Worm (Caenorhabditis elegans) whole organism, L2 larva: ENCODE data around the gene F09E10.7.

Experiments
- C34F6.9 ChIP-seq: fragments of 150-350 bp; optimal IDR thresholded peaks from 2 replicates; lab custom pipeline; 2014; ENCODE audit warnings: missing biosample characterization, missing genetic modification characterization
- R02D3.7 ChIP-seq: fragments of 150-350 bp; optimal IDR thresholded peaks from 2 replicates; lab custom pipeline; 2014; ENCODE audit warnings: missing biosample characterization, missing genetic modification characterization
- Y55F3AM.14 ChIP-seq: fragments of 200-800 bp; sonication (Bioruptor generic); optimal IDR thresholded peaks from 2 replicates; lab custom pipeline; 2018; ENCODE audit warnings: mild to moderate bottlenecking, missing genetic modification characterization, missing compliant biosample characterization
- alr-1 ChIP-seq: fragments of 150-350 bp; optimal IDR thresholded peaks from 2 replicates; lab custom pipeline; 2014; ENCODE audit warnings: missing biosample characterization, missing genetic modification characterization
- aly-2 ChIP-seq: fragments of 150-350 bp; optimal IDR thresholded peaks from 2 replicates; lab custom pipeline; 2014; ENCODE audit warnings: missing biosample characterization, missing genetic modification characterization
- ama-1 ChIP-seq: fragments of 150-350 bp; optimal IDR thresholded peaks from 2 replicates; lab custom pipeline; 2018; ENCODE audit warnings: inconsistent platforms
- blmp-1 ChIP-seq: sonication (generic microtip); optimal IDR thresholded peaks from 2 replicates; lab custom pipeline; 2017; ENCODE audit warnings: missing genetic modification characterization, mild to moderate bottlenecking, missing compliant biosample characterization, antibody characterized with exemption, moderate library complexity; ENCODE audit not compliant: insufficient read depth
- crh-2 ChIP-seq: sonication (generic microtip); optimal IDR thresholded peaks from 2 replicates; lab custom pipeline; 2017; ENCODE audit warnings: missing biosample characterization, missing genetic modification characterization
- dmd-4 ChIP-seq: sonication (generic microtip); optimal IDR thresholded peaks from 2 replicates; lab custom pipeline; 2017; ENCODE audit warnings: missing biosample characterization, missing genetic modification characterization
- elt-1 ChIP-seq: fragments of 150-350 bp; optimal IDR thresholded peaks from 2 replicates; lab custom pipeline; 2014; ENCODE audit warnings: missing biosample characterization, missing genetic modification characterization
- fos-1 ChIP-seq: fragments of 150-350 bp; optimal IDR thresholded peaks from 2 replicates; lab custom pipeline; 2014; ENCODE audit warnings: missing biosample characterization, missing genetic modification characterization
- gmeb-1 ChIP-seq: fragments of 150-350 bp; optimal IDR thresholded peaks from 2 replicates; lab custom pipeline; 2014; ENCODE audit warnings: missing biosample characterization, missing genetic modification characterization
- lin-11 ChIP-seq: fragments of 150-350 bp; sonication (generic microtip); optimal IDR thresholded peaks from 2 replicates; lab custom pipeline; 2014; ENCODE audit warnings: missing biosample characterization, missing genetic modification characterization, inconsistent platforms, mixed read lengths
- lin-13 ChIP-seq: fragments of 150-350 bp; optimal IDR thresholded peaks from 2 replicates; lab custom pipeline; 2014; ENCODE audit warnings: missing biosample characterization, missing genetic modification reagents, missing genetic modification characterization
- lin-39 ChIP-seq: fragments of 150-350 bp; optimal IDR thresholded peaks from 2 replicates; lab custom pipeline; 2014; ENCODE audit warnings: missing biosample characterization, missing genetic modification reagents, missing genetic modification characterization
- lsy-2 ChIP-seq, 2 experiments: fragments of 150-350 bp in 1 of 2; sonication (generic microtip) in 1 of 2; optimal IDR thresholded peaks; 2 replicates each; lab custom pipeline; 2014 to 2017; ENCODE audit warnings: missing biosample characterization in 2 of 2, missing genetic modification characterization in 2 of 2
- mab-5 ChIP-seq: fragments of 150-350 bp; optimal IDR thresholded peaks from 2 replicates; lab custom pipeline; 2014; ENCODE audit warnings: missing biosample characterization, missing genetic modification characterization
- nhr-12 ChIP-seq: fragments of 150-350 bp; optimal IDR thresholded peaks from 2 replicates; lab custom pipeline; 2014; ENCODE audit warnings: missing biosample characterization, missing genetic modification characterization
- nhr-129 ChIP-seq: fragments of 150-350 bp; optimal IDR thresholded peaks from 2 replicates; lab custom pipeline; 2014; ENCODE audit warnings: missing biosample characterization, missing genetic modification characterization
- nhr-21 ChIP-seq: fragments of 150-350 bp; optimal IDR thresholded peaks from 2 replicates; lab custom pipeline; 2014; ENCODE audit warnings: missing biosample characterization, missing genetic modification characterization
- nhr-23 ChIP-seq: fragments of 150-350 bp; optimal IDR thresholded peaks from 2 replicates; lab custom pipeline; 2014; ENCODE audit warnings: missing biosample characterization, missing genetic modification reagents, missing genetic modification characterization
- nhr-6 ChIP-seq: fragments of 150-350 bp; optimal IDR thresholded peaks from 2 replicates; lab custom pipeline; 2014; ENCODE audit warnings: missing biosample characterization, missing genetic modification characterization
- sem-4 ChIP-seq: fragments of 150-350 bp; optimal IDR thresholded peaks from 2 replicates; lab custom pipeline; 2014; ENCODE audit warnings: missing biosample characterization, missing genetic modification reagents, missing genetic modification characterization
- skn-1 ChIP-seq: sonication (generic microtip); optimal IDR thresholded peaks from 2 replicates; lab custom pipeline; 2017; ENCODE audit warnings: missing biosample characterization, missing genetic modification characterization
- sma-3 ChIP-seq: sonication (generic microtip); optimal IDR thresholded peaks from 2 replicates; lab custom pipeline; 2016; ENCODE audit warnings: missing genetic modification reagents, missing genetic modification characterization, missing compliant biosample characterization
- sma-9 ChIP-seq, 2 experiments: fragments of 150-350 bp in 1 of 2; sonication (generic microtip) in 1 of 2; optimal IDR thresholded peaks; 2 replicates each; lab custom pipeline; 2014 to 2016; ENCODE audit warnings: missing genetic modification characterization in 2 of 2, mild to moderate bottlenecking in 1 of 2, missing biosample characterization in 1 of 2, missing compliant biosample characterization in 1 of 2, missing genetic modification reagents in 1 of 2, moderate library complexity in 1 of 2
- snpc-4 ChIP-seq: fragments of 150-350 bp; optimal IDR thresholded peaks from 2 replicates; lab custom pipeline; 2014; ENCODE audit warnings: missing biosample characterization, missing genetic modification characterization
- zag-1 ChIP-seq: fragments of 150-350 bp; optimal IDR thresholded peaks from 2 replicates; lab custom pipeline; 2014; ENCODE audit warnings: missing biosample characterization, missing genetic modification characterization
- ztf-11 ChIP-seq: sonication (generic microtip); optimal IDR thresholded peaks from 2 replicates; lab custom pipeline; 2017; ENCODE audit warnings: missing biosample characterization, missing genetic modification characterization
- ztf-4 ChIP-seq: fragments of 150-350 bp; optimal IDR thresholded peaks from 2 replicates; lab custom pipeline; 2014; ENCODE audit warnings: missing biosample characterization, missing genetic modification characterization

Gene F09E10.7

ce11 chrX:1503698-1504501, 2.2 kb upstream of the F09E10.7 start:
- TF ChIP-seq lsy-2 (tag; optimal IDR thresholded peaks at IDR 0.05; lab: Kevin White, UChicago) (peak in 1 of 2 experiments; percentile 64), C34F6.9 (peak; percentile 58), ztf-4 (tag; lab: Kevin White, UChicago) (peak; percentile 92), gmeb-1 (tag; lab: Kevin White, UChicago) (peak; percentile 69), nhr-12 (no peak), ama-1 (lab: Kevin White, UChicago) (peak; percentile 94), crh-2 (tag; lab: Kevin White, UChicago) (peak; percentile 57), sma-3 (GFP tag; lab: Kevin White, UChicago) (peak; percentile 73), snpc-4 (no peak), Y55F3AM.14 (GFP tag; lab: Kevin White, UChicago) (peak; percentile 50), blmp-1 (tag; lab: Kevin White, UChicago) (peak; percentile 51), lin-13 (peak; percentile 41), skn-1 (tag; lab: Kevin White, UChicago) (peak; percentile 57), elt-1 (tag; lab: Kevin White, UChicago) (no peak), alr-1 (tag; lab: Kevin White, UChicago) (no peak), sma-9 (GFP tag; optimal IDR thresholded peaks at IDR 0.05; lab: Kevin White, UChicago) (peak; percentile 0), sma-9 (tag; optimal IDR thresholded peaks at IDR 0.05; lab: Kevin White, UChicago) (no peak), nhr-21 (tag; lab: Kevin White, UChicago) (peak; percentile 23), sem-4 (tag; lab: Kevin White, UChicago) (peak; percentile 30), lin-11 (no peak), nhr-129 (tag; lab: Kevin White, UChicago) (peak; percentile 72)

- no peak for TF ChIP-seq aly-2 (tag; lab: Kevin White, UChicago)
- no peak for TF ChIP-seq ztf-11
- no peak for TF ChIP-seq Y55F3AM.14 (GFP tag; lab: Kevin White, UChicago)
- TF ChIP-seq sma-9 (GFP tag; optimal IDR thresholded peaks at IDR 0.05; lab: Kevin White, UChicago): no peak
- TF ChIP-seq sma-9 (tag; optimal IDR thresholded peaks at IDR 0.05; lab: Kevin White, UChicago): no peak
- TF ChIP-seq, all 48 proteins: peak for 0
Observed at ce11 chrX:1502914-1503313, 1.3 kb upstream of the F09E10.7 start.

- no peak for TF ChIP-seq zag-1
- no peak for TF ChIP-seq nhr-23 (tag; lab: Kevin White, UChicago)
- no peak for TF ChIP-seq Y55F3AM.14 (GFP tag; lab: Kevin White, UChicago)
- no peak for TF ChIP-seq nhr-12
- TF ChIP-seq snpc-4: no peak
Observed at ce11 chrX:1502490-1502889, 838 bp upstream of the F09E10.7 start, which contains the start of gene F09E10.1. F09E10.1 (plus strand) TSS chrX:1502790.

ce11 chrX:1499499-1499898, 2.2 kb downstream of the F09E10.7 start:
- no peak for TF ChIP-seq sma-9 (GFP tag; optimal IDR thresholded peaks at IDR 0.05; lab: Kevin White, UChicago)
- no peak for TF ChIP-seq sma-9 (tag; optimal IDR thresholded peaks at IDR 0.05; lab: Kevin White, UChicago)
- peak; percentile 45 for TF ChIP-seq nhr-129 (tag; lab: Kevin White, UChicago)
- no peak for TF ChIP-seq R02D3.7 (tag; lab: Kevin White, UChicago)
- no peak for TF ChIP-seq nhr-6
- no peak for TF ChIP-seq lsy-2 (tag; optimal IDR thresholded peaks at IDR 0.05; lab: Kevin White, UChicago)

DNA sequence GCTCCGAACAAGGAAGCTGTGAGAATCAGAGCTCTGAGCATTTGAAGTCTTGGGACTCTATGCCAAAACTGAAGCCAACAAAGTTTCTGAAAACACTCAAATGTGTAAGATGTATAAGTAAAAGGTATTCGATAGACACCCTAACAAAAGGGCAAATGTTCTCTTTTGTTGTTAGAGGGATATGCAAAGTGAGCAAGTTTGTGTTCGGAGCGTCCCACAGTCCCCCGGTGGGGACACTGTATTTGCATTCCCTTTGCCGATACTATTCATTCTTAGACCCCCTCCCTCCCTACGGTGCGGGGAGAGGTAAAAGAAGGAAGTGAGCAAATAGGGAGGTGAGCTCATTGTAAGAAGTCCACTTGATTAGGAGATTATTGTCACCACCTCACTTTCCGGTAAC, 4.1 kb downstream of the F09E10.7 start, which contains the start of gene F09E10.6:
TSS of gene F09E10.6 (minus strand) at position 101 of the 400 bp plus-strand sequence.
- TF ChIP-seq C34F6.9: no peak
- TF ChIP-seq mab-5 (tag; lab: Kevin White, UChicago): no peak
- no peak for TF ChIP-seq lin-39 (tag; lab: Kevin White, UChicago)
- TF ChIP-seq lin-11: no peak
- no peak for TF ChIP-seq lsy-2 (tag; optimal IDR thresholded peaks at IDR 0.05; lab: Kevin White, UChicago)
- TF ChIP-seq crh-2 (tag; lab: Kevin White, UChicago): no peak

DNA sequence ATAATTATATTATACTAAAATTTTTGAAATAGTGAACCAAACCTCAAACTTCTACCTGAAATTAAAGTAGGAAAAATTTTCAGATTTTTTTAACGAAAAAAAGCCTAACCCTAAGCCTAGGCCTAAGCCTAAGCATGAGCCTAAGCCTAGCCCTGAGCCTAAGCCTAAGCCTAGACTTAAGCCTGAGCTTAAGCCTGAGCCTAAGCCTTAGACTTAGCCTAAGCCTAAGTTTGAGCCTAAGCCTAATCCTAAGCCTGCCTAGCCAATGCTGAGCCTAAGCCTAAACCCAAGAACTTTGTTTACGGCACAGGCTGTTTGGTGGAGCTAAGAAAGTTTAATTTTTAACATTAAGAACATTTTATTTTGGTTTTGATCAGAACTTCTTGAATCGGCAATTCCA, 5.7 kb downstream of the F09E10.7 start:
- TF ChIP-seq dmd-4 (tag; lab: Kevin White, UChicago) (no peak), ztf-11 (no peak), nhr-21 (tag; lab: Kevin White, UChicago) (no peak), mab-5 (tag; lab: Kevin White, UChicago) (no peak), lin-13 (no peak), fos-1 (tag; lab: Kevin White, UChicago) (no peak)
